Fruit fly (Drosophila melanogaster): Measurements from ENCODE around the gene Tpi.
A peak's percentile ranks its signal among the peaks of the same experiment; 100 is the strongest.

The Tpi gene

DNA sequence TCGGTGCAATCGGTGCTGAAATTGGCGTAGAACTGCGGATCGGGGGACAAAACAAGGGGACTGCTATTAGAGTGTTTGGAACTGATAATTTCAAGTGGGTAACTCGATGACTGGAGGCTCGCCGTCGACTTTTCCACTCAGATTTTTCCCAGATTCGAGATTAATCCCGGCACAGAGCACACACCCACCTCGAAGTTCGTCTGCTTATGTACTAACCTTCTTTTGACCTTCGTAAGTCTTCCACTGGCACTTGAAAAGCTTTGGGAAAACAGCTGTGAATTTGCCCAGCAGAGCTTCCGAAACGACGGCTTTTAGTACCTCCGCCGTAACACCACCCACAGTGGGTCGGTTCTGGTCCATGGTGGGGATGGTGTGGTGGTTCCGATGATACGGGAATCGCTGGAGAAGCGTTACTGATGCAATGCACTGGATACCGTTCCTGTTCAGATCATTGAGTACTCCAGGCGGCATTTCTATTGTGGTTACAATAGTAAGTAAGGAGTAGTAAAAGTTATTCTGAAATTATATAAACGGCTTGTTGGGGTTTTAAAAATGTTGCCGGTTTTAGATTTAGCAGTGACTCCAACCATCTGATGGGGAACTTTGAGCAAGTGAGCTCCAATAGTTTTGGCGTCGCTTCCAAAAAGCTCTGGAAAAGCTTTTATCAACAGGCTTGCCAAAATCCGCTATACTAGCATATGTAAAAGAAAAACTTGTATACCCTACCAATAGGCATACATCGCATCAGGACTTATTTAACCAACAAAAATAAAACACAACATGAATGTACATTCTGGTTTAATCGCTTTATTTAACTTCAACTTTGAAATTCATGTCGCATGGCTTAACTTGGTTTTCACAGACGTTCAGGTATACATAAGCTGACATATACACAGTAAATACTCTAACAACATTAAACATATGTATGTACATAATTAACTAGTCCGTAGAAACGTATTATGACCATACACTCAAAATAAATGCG is at the start of gene Tpi (continued):
- TF ChIP-seq CG15269 (tag; optimal IDR thresholded peaks at IDR 0.05): peak; percentile 68
- TF ChIP-seq MESR4 (GFP tag; optimal IDR thresholded peaks at IDR 0.05): peak; percentile 43
- peak; percentile 27 for TF ChIP-seq Hmr (GFP tag; optimal IDR thresholded peaks at IDR 0.05)
- TF ChIP-seq CG10321 (GFP tag; IDR thresholded peaks at IDR 0.05): no peak
- no peak for TF ChIP-seq Lim3 (GFP tag; IDR thresholded peaks at IDR 0.05)
- TF ChIP-seq unc-4 (GFP tag; IDR thresholded peaks at IDR 0.05; ENCODE audit: partially characterized antibody): no peak
- TF ChIP-seq BtbVII (GFP tag; optimal IDR thresholded peaks at IDR 0.05): peak; percentile 9
- TF ChIP-seq danr (GFP tag; IDR thresholded peaks at IDR 0.05): no peak
- peak; percentile 32 for TF ChIP-seq CG7786 (GFP tag; optimal IDR thresholded peaks at IDR 0.05)
- no peak for TF ChIP-seq CG6254 (GFP tag; optimal IDR thresholded peaks at IDR 0.05)
- TF ChIP-seq Hsf (GFP tag; optimal IDR thresholded peaks at IDR 0.05): peak; percentile 41
- TF ChIP-seq CG3281 (GFP tag; optimal IDR thresholded peaks at IDR 0.05): peak; percentile 38
- peak; percentile 38 for TF ChIP-seq CG13424 (tag; optimal IDR thresholded peaks at IDR 0.05)
- TF ChIP-seq nerfin-1 (tag; optimal IDR thresholded peaks at IDR 0.05): no peak
- TF ChIP-seq CG17568 (GFP tag; optimal IDR thresholded peaks at IDR 0.05): no peak
- TF ChIP-seq CG18011 (GFP tag; optimal IDR thresholded peaks at IDR 0.05): peak; percentile 19
- TF ChIP-seq Hr51 (GFP tag; optimal IDR thresholded peaks at IDR 0.05): peak in 1 of 2 experiments; percentile 66
- 0 out of 3 replicates have a peak, but pooled peaks have one; percentile 45 for TF ChIP-seq z (GFP tag; IDR thresholded peaks at IDR 0.05)

DNA sequence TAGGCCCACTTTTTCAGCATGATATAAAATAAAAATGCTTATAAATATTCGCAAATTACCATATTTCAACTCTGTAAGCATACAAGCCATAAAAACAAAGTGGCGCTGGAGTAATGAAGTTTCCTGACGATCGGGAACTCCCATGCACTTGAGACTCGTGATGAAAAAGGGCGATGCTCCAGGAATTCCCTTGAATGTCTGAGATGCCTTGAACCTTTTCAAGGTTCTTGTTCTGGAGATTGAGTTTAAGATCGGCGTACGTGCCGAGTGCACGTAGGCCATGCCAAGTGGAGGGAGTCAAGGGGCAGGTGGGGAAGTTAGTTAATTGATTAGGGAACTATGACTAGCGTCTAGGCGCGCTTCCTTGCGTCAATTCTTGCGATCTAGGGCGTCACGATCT is 49.5 kb upstream of the Tpi start:
- TF ChIP-seq Myb (GFP tag; optimal IDR thresholded peaks at IDR 0.05) (no peak), Dip2 (GFP tag; IDR thresholded peaks at IDR 0.05) (no peak), CG6689 (GFP tag; IDR thresholded peaks at IDR 0.05) (no peak), CG13624 (GFP tag; optimal IDR thresholded peaks at IDR 0.05) (no peak), crp (GFP tag; optimal IDR thresholded peaks at IDR 0.05) (no peak), zfh2 (GFP tag; optimal IDR thresholded peaks at IDR 0.05) (no peak), CG17328 (GFP tag; IDR thresholded peaks at IDR 0.05) (no peak), fd96Cb (tag; optimal IDR thresholded peaks at IDR 0.05) (no peak), CG16863 (GFP tag; optimal IDR thresholded peaks at IDR 0.05) (no peak)

DNA sequence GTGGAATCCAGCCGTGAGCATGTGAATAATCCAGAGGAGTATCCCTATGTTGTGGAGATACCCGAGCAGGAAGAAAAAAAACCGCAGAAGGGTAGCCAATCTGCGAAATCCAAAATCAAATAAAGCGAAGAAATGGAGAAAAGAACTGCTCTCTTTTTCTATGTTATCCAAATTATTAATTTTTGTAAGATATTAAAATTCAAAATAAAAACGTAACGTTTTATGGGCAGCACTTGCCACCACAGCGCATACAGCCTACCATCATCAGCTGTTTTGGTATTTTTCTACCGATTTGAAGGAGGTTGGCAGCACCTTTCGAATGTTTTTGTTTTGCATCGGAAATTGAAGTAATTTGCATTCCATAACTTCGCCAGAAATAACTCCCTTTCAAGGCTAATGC is 45.5 kb upstream of the Tpi start, which contains the start of gene Bet5:
Bet5 (plus strand) TSS at position 299 of the 400 bp plus-strand sequence.
- no peak for TF ChIP-seq CG16815 (GFP tag; optimal IDR thresholded peaks at IDR 0.05)
- peak; percentile 12; the same call in 1 of the 2 replicates for TF ChIP-seq CG3847 (GFP tag; IDR thresholded peaks at IDR 0.05)
- peak; percentile 29 for TF ChIP-seq CG17186 (GFP tag; optimal IDR thresholded peaks at IDR 0.05)
- TF ChIP-seq CG15073 (GFP tag; optimal IDR thresholded peaks at IDR 0.05): no peak
- no peak for TF ChIP-seq CG32767 (GFP tag; IDR thresholded peaks at IDR 0.05)
- no peak for TF ChIP-seq CG12299 (tag; optimal IDR thresholded peaks at IDR 0.05)
- peak; percentile 89 for TF ChIP-seq Myb (GFP tag; optimal IDR thresholded peaks at IDR 0.05)
- peak; percentile 60 for TF ChIP-seq Sin3A (optimal IDR thresholded peaks at IDR 0.05)
- TF ChIP-seq CG13287 (GFP tag; IDR thresholded peaks at IDR 0.05; ENCODE audit: partially characterized antibody): peak; percentile 56
- TF ChIP-seq dimm (GFP tag; IDR thresholded peaks at IDR 0.05): no peak
- peak; percentile 13 for TF ChIP-seq nmo (GFP tag; optimal IDR thresholded peaks at IDR 0.05)
- TF ChIP-seq bbx (GFP tag; IDR thresholded peaks at IDR 0.05; ENCODE audit: partially characterized antibody): peak; percentile 17; the same call in 1 of the 2 replicates
- TF ChIP-seq Ets97D (GFP tag; optimal IDR thresholded peaks at IDR 0.05): peak; percentile 23
- TF ChIP-seq CG9437 (GFP tag; optimal IDR thresholded peaks at IDR 0.05): peak; percentile 87
- no peak for TF ChIP-seq Opbp (GFP tag; IDR thresholded peaks at IDR 0.05; ENCODE audit: partially characterized antibody)
- peak; percentile 61 for TF ChIP-seq pzg (GFP tag; optimal IDR thresholded peaks at IDR 0.05)
- peak; percentile 12 for TF ChIP-seq Med (GFP tag)
- TF ChIP-seq E2f2 (GFP tag; IDR thresholded peaks at IDR 0.05): peak; percentile 76
- TF ChIP-seq hkb (optimal IDR thresholded peaks at IDR 0.05): peak; percentile 7
- no peak for TF ChIP-seq hkb (GFP tag; IDR thresholded peaks at IDR 0.05)
- TF ChIP-seq CG2120 (GFP tag; optimal IDR thresholded peaks at IDR 0.05): no peak
